ENCODE assay signal across 4 worm cellular contexts in the genomic region with DNA sequence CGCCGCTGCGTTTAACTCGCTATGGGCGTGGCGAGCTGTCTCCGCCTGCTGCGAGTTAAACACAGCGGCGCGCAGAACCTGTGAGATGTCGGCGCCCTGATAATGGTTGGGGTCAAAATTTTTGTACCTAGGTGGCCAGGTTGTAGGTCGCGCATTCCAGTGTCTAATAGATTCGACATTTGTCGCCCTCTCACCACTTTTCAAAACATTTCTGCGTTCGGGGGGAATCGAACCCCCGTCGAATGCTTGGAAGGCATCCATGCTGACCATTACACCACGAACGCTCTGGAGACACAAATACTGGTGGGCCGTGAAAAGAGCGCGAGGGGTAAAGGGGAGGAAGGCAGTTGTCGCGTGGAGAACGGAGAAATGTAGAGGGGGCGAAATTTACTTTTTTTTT.
A peak's percentile ranks its signal among the peaks of the same experiment; 100 is the strongest.
TF ChIP-seq lines count a peak whose summit lies in the region.

No protein-coding gene starts in this region.

TF ChIP-seq in whole organism, L2 larva, 48 proteins besides CTCF, POLR2A, EP300 and RAD21 (continued from another document):
- TF ChIP-seq gmeb-1 (tag; optimal IDR thresholded peaks at IDR 0.05; lab: Kevin White, UChicago) (peak; percentile 24), nhr-6 (tag; optimal IDR thresholded peaks at IDR 0.05; lab: Kevin White, UChicago) (no peak), unc-55 (GFP tag; optimal IDR thresholded peaks at IDR 0.05; lab: Kevin White, UChicago) (peak; percentile 32), lin-11 (tag; optimal IDR thresholded peaks at IDR 0.05; lab: Kevin White, UChicago) (peak; percentile 65), sma-3 (GFP tag; optimal IDR thresholded peaks at IDR 0.05; lab: Kevin White, UChicago) (peak; percentile 46), lin-13 (GFP tag; optimal IDR thresholded peaks at IDR 0.05; lab: Kevin White, UChicago) (peak; percentile 70), crh-2 (tag; optimal IDR thresholded peaks at IDR 0.05; lab: Kevin White, UChicago) (peak; percentile 61)
TF ChIP-seq in whole organism, L2 larva: peak in this region for 18.

TF ChIP-seq in whole organism, L4 larva, 104 proteins besides CTCF, POLR2A, EP300 and RAD21 (continued from another document and continues in another):
- peak; percentile 83 for TF ChIP-seq mes-2 (tag; optimal IDR thresholded peaks at IDR 0.05; lab: Kevin White, UChicago; ENCODE audit: poor library complexity, severe bottlenecking)
- no peak for TF ChIP-seq unc-39 (tag; optimal IDR thresholded peaks at IDR 0.05; lab: Kevin White, UChicago)
- peak; percentile 7 for TF ChIP-seq ztf-7 (tag; optimal IDR thresholded peaks at IDR 0.05; lab: Kevin White, UChicago)
- TF ChIP-seq mxl-2 (GFP tag; conservative IDR thresholded peaks at IDR 0.05; lab: Robert Waterston, UW) = peak; percentile 81
- TF ChIP-seq zag-1 (tag; optimal IDR thresholded peaks at IDR 0.05; lab: Kevin White, UChicago) = no peak
- peak; percentile 83 for TF ChIP-seq duxl-1 (tag; optimal IDR thresholded peaks at IDR 0.05; lab: Kevin White, UChicago; ENCODE audit: poor library complexity)
- no peak for TF ChIP-seq ceh-62 (tag; optimal IDR thresholded peaks at IDR 0.05; lab: Kevin White, UChicago)
- TF ChIP-seq F49E8.2 (tag; optimal IDR thresholded peaks at IDR 0.05; lab: Kevin White, UChicago; ENCODE audit: borderline replicate concordance) = peak; percentile 43
- no peak for TF ChIP-seq nhr-10 (tag; optimal IDR thresholded peaks at IDR 0.05; lab: Kevin White, UChicago)
- TF ChIP-seq pqm-1 (tag; optimal IDR thresholded peaks at IDR 0.05; lab: Kevin White, UChicago) = no peak
- TF ChIP-seq ztf-11 (tag; optimal IDR thresholded peaks at IDR 0.05; lab: Kevin White, UChicago) = no peak
- TF ChIP-seq F10B5.3 (tag; optimal IDR thresholded peaks at IDR 0.05; lab: Kevin White, UChicago) = peak; percentile 62
- peak; percentile 34 for TF ChIP-seq jun-1 (tag; optimal IDR thresholded peaks at IDR 0.05; lab: Kevin White, UChicago)
- peak; percentile 75; the same call in 1 of the 2 replicates for TF ChIP-seq F26F4.8 (GFP tag; conservative IDR thresholded peaks at IDR 0.05; lab: Robert Waterston, UW)
- TF ChIP-seq madf-5 (GFP tag; IDR thresholded peaks at IDR 0.05; lab: Robert Waterston, UW) = 0 out of 4 replicates have a peak, but pooled peaks have one; percentile 58 to 59
- TF ChIP-seq lin-13 (GFP tag; optimal IDR thresholded peaks at IDR 0.05; lab: Kevin White, UChicago) = peak; percentile 37
- TF ChIP-seq mdt-29 (GFP tag; IDR thresholded peaks at IDR 0.05; lab: Robert Waterston, UW) = 0 out of 2 replicates have a peak, but pooled peaks have one; percentile 31
- peak; percentile 55 for TF ChIP-seq hlh-30 (tag; optimal IDR thresholded peaks at IDR 0.05; lab: Kevin White, UChicago; ENCODE audit: insufficient read depth)
- peak; percentile 73 for TF ChIP-seq Y48G9A.11 (GFP tag; IDR thresholded peaks at IDR 0.05; lab: Robert Waterston, UW)
- TF ChIP-seq unc-130 (GFP tag; optimal IDR thresholded peaks at IDR 0.05; lab: Kevin White, UChicago) = peak; percentile 6
- peak; percentile 96 for TF ChIP-seq egl-43 (GFP tag; IDR thresholded peaks at IDR 0.05; lab: Robert Waterston, UW)
- TF ChIP-seq aly-2 (tag; optimal IDR thresholded peaks at IDR 0.05; lab: Kevin White, UChicago) = no peak
- TF ChIP-seq nhr-237 (tag; optimal IDR thresholded peaks at IDR 0.05; lab: Kevin White, UChicago) = no peak
- TF ChIP-seq ceh-44 (GFP tag; IDR thresholded peaks at IDR 0.05; lab: Robert Waterston, UW) = no peak
- TF ChIP-seq snpc-4 (tag; optimal IDR thresholded peaks at IDR 0.05; lab: Kevin White, UChicago) = peak; percentile 2
- peak; percentile 87 for TF ChIP-seq arid-1 (GFP tag; conservative IDR thresholded peaks at IDR 0.05; lab: Robert Waterston, UW)
- TF ChIP-seq daf-12 (tag; optimal IDR thresholded peaks at IDR 0.05; lab: Kevin White, UChicago) = no peak
- peak; percentile 80 for TF ChIP-seq rbr-2 (tag; optimal IDR thresholded peaks at IDR 0.05; lab: Kevin White, UChicago)
- TF ChIP-seq zfp-2 (tag; optimal IDR thresholded peaks at IDR 0.05; lab: Kevin White, UChicago) = peak; percentile 33
- peak; percentile 79 for TF ChIP-seq set-16 (GFP tag; IDR thresholded peaks at IDR 0.05; lab: Robert Waterston, UW)
- TF ChIP-seq nhr-41 (GFP tag; IDR thresholded peaks at IDR 0.05; lab: Robert Waterston, UW) = peak; percentile 87; the same call in 1 of the 2 replicates
- TF ChIP-seq fkh-10 (GFP tag; optimal IDR thresholded peaks at IDR 0.05; lab: Kevin White, UChicago) = no peak
- no peak for TF ChIP-seq nhr-28 (tag; optimal IDR thresholded peaks at IDR 0.05; lab: Kevin White, UChicago)
- TF ChIP-seq gei-8 (GFP tag; optimal IDR thresholded peaks at IDR 0.05; lab: Kevin White, UChicago) = peak; percentile 18
- peak; percentile 61 to 66 for TF ChIP-seq daf-16 (GFP tag; optimal IDR thresholded peaks at IDR 0.05; lab: Kevin White, UChicago)
- TF ChIP-seq daf-16 (tag; optimal IDR thresholded peaks at IDR 0.05; lab: Kevin White, UChicago) = peak; percentile 73
- peak; percentile 88 for TF ChIP-seq T26A8.4 (GFP tag; IDR thresholded peaks at IDR 0.05; lab: Robert Waterston, UW)
- TF ChIP-seq dmd-8 (GFP tag; IDR thresholded peaks at IDR 0.05; lab: Robert Waterston, UW) = peak; percentile 95

TF ChIP-seq in whole organism, late embryonic, 69 proteins besides CTCF, POLR2A, EP300 and RAD21 (continued from another document and continues in another):
- no peak for TF ChIP-seq pros-1 (tag; optimal IDR thresholded peaks at IDR 0.05; lab: Kevin White, UChicago)
- peak; percentile 57 for TF ChIP-seq ceh-14 (tag; optimal IDR thresholded peaks at IDR 0.05; lab: Kevin White, UChicago)
- peak; percentile 81 for TF ChIP-seq pha-2 (tag; optimal IDR thresholded peaks at IDR 0.05; lab: Kevin White, UChicago)
- TF ChIP-seq ahr-1 (tag; optimal IDR thresholded peaks at IDR 0.05; lab: Kevin White, UChicago) = peak; percentile 56
- no peak for TF ChIP-seq dve-1 (tag; optimal IDR thresholded peaks at IDR 0.05; lab: Kevin White, UChicago)
- TF ChIP-seq pax-1 (tag; optimal IDR thresholded peaks at IDR 0.05; lab: Kevin White, UChicago) = no peak
- TF ChIP-seq gmeb-2 (tag; optimal IDR thresholded peaks at IDR 0.05; lab: Kevin White, UChicago) = peak; percentile 85
- peak; percentile 77 for TF ChIP-seq nfya-1 (tag; optimal IDR thresholded peaks at IDR 0.05; lab: Kevin White, UChicago)
- TF ChIP-seq ceh-9 (tag; optimal IDR thresholded peaks at IDR 0.05; lab: Kevin White, UChicago) = peak; percentile 32
- peak; percentile 83 for TF ChIP-seq ttx-3 (tag; optimal IDR thresholded peaks at IDR 0.05; lab: Kevin White, UChicago)
- TF ChIP-seq fkh-6 (tag; optimal IDR thresholded peaks at IDR 0.05; lab: Kevin White, UChicago) = peak; percentile 78
- peak; percentile 85 for TF ChIP-seq rnt-1 (tag; optimal IDR thresholded peaks at IDR 0.05; lab: Kevin White, UChicago)
- peak; percentile 80 for TF ChIP-seq hlh-13 (GFP tag; optimal IDR thresholded peaks at IDR 0.05; lab: Kevin White, UChicago)
- peak; percentile 79 for TF ChIP-seq dmd-4 (tag; optimal IDR thresholded peaks at IDR 0.05; lab: Kevin White, UChicago; ENCODE audit: borderline replicate concordance)
- TF ChIP-seq sox-2 (GFP tag; IDR thresholded peaks at IDR 0.05; lab: Robert Waterston, UW) = peak; percentile 57; the same call in 1 of the 2 replicates
- TF ChIP-seq hlh-30 (tag; optimal IDR thresholded peaks at IDR 0.05; lab: Kevin White, UChicago; ENCODE audit: insufficient read depth) = peak; percentile 34
- peak; percentile 77 for TF ChIP-seq K02D7.2 (tag; optimal IDR thresholded peaks at IDR 0.05; lab: Kevin White, UChicago)
- peak; percentile 88 for TF ChIP-seq elt-2 (tag; optimal IDR thresholded peaks at IDR 0.05; lab: Kevin White, UChicago)
- TF ChIP-seq lim-6 (tag; optimal IDR thresholded peaks at IDR 0.05; lab: Kevin White, UChicago) = peak; percentile 79
- TF ChIP-seq hlh-15 (tag; optimal IDR thresholded peaks at IDR 0.05; lab: Kevin White, UChicago) = peak; percentile 61
- peak; percentile 85 for TF ChIP-seq Y22D7AL.16 (tag; optimal IDR thresholded peaks at IDR 0.05; lab: Kevin White, UChicago)
- TF ChIP-seq pag-3 (tag; optimal IDR thresholded peaks at IDR 0.05; lab: Kevin White, UChicago; ENCODE audit: borderline replicate concordance) = peak; percentile 29
- peak; percentile 1 for TF ChIP-seq odd-2 (tag; optimal IDR thresholded peaks at IDR 0.05; lab: Kevin White, UChicago)
- no peak for TF ChIP-seq pha-4 (tag; optimal IDR thresholded peaks at IDR 0.05; lab: Kevin White, UChicago)
- peak; percentile 97 for TF ChIP-seq sdc-2 (tag; optimal IDR thresholded peaks at IDR 0.05; lab: Kevin White, UChicago)
- no peak for TF ChIP-seq mec-3 (tag; optimal IDR thresholded peaks at IDR 0.05; lab: Kevin White, UChicago; ENCODE audit: borderline replicate concordance)
- TF ChIP-seq ets-4 (tag; optimal IDR thresholded peaks at IDR 0.05; lab: Kevin White, UChicago) = peak; percentile 62
- TF ChIP-seq ref-2 (tag; optimal IDR thresholded peaks at IDR 0.05; lab: Kevin White, UChicago) = peak; percentile 84
- TF ChIP-seq pat-9 (tag; optimal IDR thresholded peaks at IDR 0.05; lab: Kevin White, UChicago) = peak; percentile 80
- TF ChIP-seq unc-55 (GFP tag; optimal IDR thresholded peaks at IDR 0.05; lab: Kevin White, UChicago) = no peak
- TF ChIP-seq tbx-7 (tag; optimal IDR thresholded peaks at IDR 0.05; lab: Kevin White, UChicago) = peak; percentile 53
- TF ChIP-seq C08G9.2 (tag; optimal IDR thresholded peaks at IDR 0.05; lab: Kevin White, UChicago) = peak; percentile 82
- peak; percentile 89 for TF ChIP-seq hlh-6 (tag; optimal IDR thresholded peaks at IDR 0.05; lab: Kevin White, UChicago)
- TF ChIP-seq fkh-10 (GFP tag; optimal IDR thresholded peaks at IDR 0.05; lab: Kevin White, UChicago) = peak; percentile 16
- peak; percentile 17 for TF ChIP-seq unc-42 (tag; optimal IDR thresholded peaks at IDR 0.05; lab: Kevin White, UChicago)
- peak; percentile 76 for TF ChIP-seq lin-11 (tag; optimal IDR thresholded peaks at IDR 0.05; lab: Kevin White, UChicago)
- TF ChIP-seq npax-4 (tag; optimal IDR thresholded peaks at IDR 0.05; lab: Kevin White, UChicago) = peak; percentile 53
- TF ChIP-seq zip-5 (tag; optimal IDR thresholded peaks at IDR 0.05; lab: Kevin White, UChicago) = peak; percentile 37
- peak; percentile 90 for TF ChIP-seq ceh-19 (GFP tag; optimal IDR thresholded peaks at IDR 0.05; lab: Kevin White, UChicago)
- TF ChIP-seq fax-1 (tag; optimal IDR thresholded peaks at IDR 0.05; lab: Kevin White, UChicago) = peak; percentile 65
- peak; percentile 87 for TF ChIP-seq sox-4 (tag; optimal IDR thresholded peaks at IDR 0.05; lab: Kevin White, UChicago)

TF ChIP-seq in whole organism, mixed stage, embryonic, 35 proteins besides CTCF, POLR2A, EP300 and RAD21 (continued from another document):
- TF ChIP-seq elt-3 (tag; optimal IDR thresholded peaks at IDR 0.05; lab: Kevin White, UChicago) (peak; percentile 24), unc-62 (GFP tag; optimal IDR thresholded peaks at IDR 0.05; lab: Kevin White, UChicago) (peak; percentile 48), nhr-2 (tag; optimal IDR thresholded peaks at IDR 0.05; lab: Kevin White, UChicago) (no peak), tbx-8 (GFP tag; optimal IDR thresholded peaks at IDR 0.05; lab: Kevin White, UChicago) (peak; percentile 67), pha-4 (tag; optimal IDR thresholded peaks at IDR 0.05; lab: Kevin White, UChicago) (peak; percentile 36), unc-39 (tag; optimal IDR thresholded peaks at IDR 0.05; lab: Kevin White, UChicago) (peak; percentile 14), zip-8 (tag; optimal IDR thresholded peaks at IDR 0.05; lab: Kevin White, UChicago) (no peak), elt-1 (tag; optimal IDR thresholded peaks at IDR 0.05; lab: Kevin White, UChicago; ENCODE audit: borderline replicate concordance, insufficient read depth) (no peak)
